Worm (Caenorhabditis elegans) whole organism, L4 larva: ENCODE data around the gene C54C6.11.

Source experiments
- F10B5.3 ChIP-seq: sonication (generic microtip); optimal IDR thresholded peaks from 2 replicates; lab custom pipeline; 2016; ENCODE audit warnings: mild to moderate bottlenecking, missing genetic modification characterization, missing compliant biosample characterization
- F37D6.2 ChIP-seq: sonication (generic microtip); optimal IDR thresholded peaks from 2 replicates; lab custom pipeline; 2016; ENCODE audit warnings: mild to moderate bottlenecking, missing genetic modification characterization, missing compliant biosample characterization
- T26A8.4 ChIP-seq: fragments of 200-800 bp; sonication (Bioruptor generic); IDR thresholded peaks from 2 replicates; pipeline ENCODE4 v1.3.6; 2022; ENCODE audit warnings: missing genetic modification characterization, missing compliant biosample characterization
- Y105C5A.15 ChIP-seq: fragments of 200-800 bp; sonication (Bioruptor generic); IDR thresholded peaks from 2 replicates; pipeline ENCODE4 v1.3.6; 2022; ENCODE audit warnings: missing genetic modification characterization, missing compliant biosample characterization
- Y75B8A.6 ChIP-seq: fragments of 200-800 bp; sonication (Bioruptor generic); IDR thresholded peaks from 2 replicates; pipeline ENCODE4 v1.3.6; 2022; ENCODE audit warnings: missing genetic modification reagents, missing genetic modification characterization, missing compliant biosample characterization
- ZK546.5 ChIP-seq, 2 experiments: sonication (generic microtip); optimal IDR thresholded peaks; 2 replicates each; lab custom pipeline; 2017; ENCODE audit warnings: missing biosample characterization in 2 of 2, missing genetic modification characterization in 2 of 2
- aly-2 ChIP-seq: sonication (generic microtip); optimal IDR thresholded peaks from 2 replicates; lab custom pipeline; 2018; ENCODE audit warnings: missing biosample characterization, missing genetic modification characterization
- ama-1 ChIP-seq: fragments of 150-350 bp; optimal IDR thresholded peaks from 2 replicates; lab custom pipeline; 2014; ENCODE audit warnings: inconsistent platforms, mixed read lengths
- ceh-28 ChIP-seq: fragments of 150-350 bp; optimal IDR thresholded peaks from 2 replicates; lab custom pipeline; 2014; ENCODE audit warnings: missing biosample characterization, missing genetic modification reagents, missing genetic modification characterization
- ceh-32 ChIP-seq: sonication (generic microtip); optimal IDR thresholded peaks from 2 replicates; lab custom pipeline; 2016; ENCODE audit warnings: mild to moderate bottlenecking, missing genetic modification characterization, missing compliant biosample characterization; ENCODE audit not compliant: poor library complexity
- ceh-44 ChIP-seq: fragments of 200-800 bp; sonication (Bioruptor generic); IDR thresholded peaks from 2 replicates; pipeline ENCODE4 v1.3.6; 2022; ENCODE audit warnings: missing genetic modification reagents, missing genetic modification characterization, missing compliant biosample characterization
- ceh-62 ChIP-seq: sonication (generic microtip); optimal IDR thresholded peaks from 2 replicates; lab custom pipeline; 2017; ENCODE audit warnings: missing biosample characterization, missing genetic modification characterization
- ctbp-1 ChIP-seq: fragments of 200-800 bp; sonication (Bioruptor generic); IDR thresholded peaks from 2 replicates; pipeline ENCODE4 v1.3.6; 2022; ENCODE audit warnings: missing genetic modification reagents, missing genetic modification characterization, missing compliant biosample characterization
- daf-19 ChIP-seq: fragments of 200-800 bp; sonication (Bioruptor generic); conservative IDR thresholded peaks from 2 replicates; pipeline ENCODE4 v1.3.6; 2022; ENCODE audit warnings: missing genetic modification characterization, missing compliant biosample characterization
- daf-8 ChIP-seq: fragments of 200-800 bp; sonication (Bioruptor generic); IDR thresholded peaks from 2 replicates; pipeline ENCODE4 v1.3.6; 2022; ENCODE audit warnings: missing genetic modification characterization, missing compliant biosample characterization
- dmd-8 ChIP-seq: fragments of 200-800 bp; sonication (Bioruptor generic); IDR thresholded peaks from 2 replicates; pipeline ENCODE4 v1.3.6; 2022; ENCODE audit warnings: missing genetic modification characterization, missing compliant biosample characterization
- dmd-9 ChIP-seq: fragments of 200-800 bp; sonication (Bioruptor generic); IDR thresholded peaks from 2 replicates; pipeline ENCODE4 v1.3.6; 2022; ENCODE audit warnings: missing genetic modification reagents, missing genetic modification characterization, missing compliant biosample characterization
- dve-1 ChIP-seq: sonication (generic microtip); optimal IDR thresholded peaks from 2 replicates; lab custom pipeline; 2017; ENCODE audit warnings: antibody characterized with exemption, mild to moderate bottlenecking, missing genetic modification characterization, missing compliant biosample characterization; ENCODE audit not compliant: insufficient read depth
- egl-27 ChIP-seq: sonication (generic microtip); optimal IDR thresholded peaks from 3 replicates; lab custom pipeline; 2017; ENCODE audit warnings: missing biosample characterization, missing genetic modification reagents, missing genetic modification characterization
- fos-1 ChIP-seq: fragments of 150-350 bp; optimal IDR thresholded peaks from 2 replicates; lab custom pipeline; 2014; ENCODE audit warnings: missing biosample characterization, missing genetic modification characterization
- hif-1 ChIP-seq, 2 experiments: sonication (generic microtip); optimal IDR thresholded peaks; 2 replicates each; lab custom pipeline; 2016 to 2017; ENCODE audit warnings: missing compliant biosample characterization in 2 of 2, missing genetic modification characterization in 2 of 2, missing genetic modification reagents in 2 of 2, missing genotype in 2 of 2, mild to moderate bottlenecking in 1 of 2
- lim-7 ChIP-seq: fragments of 200-800 bp; sonication (Bioruptor generic); IDR thresholded peaks from 2 replicates; pipeline ENCODE4 v1.3.6; 2022; ENCODE audit warnings: missing genetic modification characterization, missing compliant biosample characterization
- lin-1 ChIP-seq: fragments of 200-800 bp; sonication (Bioruptor generic); IDR thresholded peaks from 2 replicates; pipeline ENCODE4 v1.3.6; 2022; ENCODE audit warnings: missing genetic modification reagents, missing genetic modification characterization, missing compliant biosample characterization
- lin-38 ChIP-seq: fragments of 200-800 bp; sonication (Bioruptor generic); IDR thresholded peaks from 2 replicates; pipeline ENCODE4 v1.3.6; 2022; ENCODE audit warnings: missing genetic modification reagents, missing genetic modification characterization, missing compliant biosample characterization
- lin-39 ChIP-seq: fragments of 150-350 bp; optimal IDR thresholded peaks from 2 replicates; lab custom pipeline; 2014; ENCODE audit warnings: missing biosample characterization, missing genetic modification reagents, missing genetic modification characterization
- madf-9 ChIP-seq: fragments of 200-800 bp; sonication (Bioruptor generic); conservative IDR thresholded peaks from 2 replicates; pipeline ENCODE4 v1.3.6; 2022; ENCODE audit warnings: missing genetic modification reagents, missing genetic modification characterization, missing compliant biosample characterization
- mdt-29 ChIP-seq: fragments of 200-800 bp; sonication (Bioruptor generic); IDR thresholded peaks from 2 replicates; pipeline ENCODE4 v1.3.6; 2022; ENCODE audit warnings: missing genetic modification reagents, missing genetic modification characterization, missing compliant biosample characterization
- mxl-2 ChIP-seq: fragments of 200-800 bp; sonication (Bioruptor generic); conservative IDR thresholded peaks from 2 replicates; pipeline ENCODE4 v1.3.6; 2022; ENCODE audit warnings: missing genetic modification reagents, missing genetic modification characterization, missing compliant biosample characterization
- nhr-10 ChIP-seq: fragments of 150-350 bp; optimal IDR thresholded peaks from 2 replicates; lab custom pipeline; 2014; ENCODE audit warnings: missing biosample characterization, missing genetic modification characterization
- nhr-102 ChIP-seq: sonication (generic microtip); optimal IDR thresholded peaks from 2 replicates; lab custom pipeline; 2016; ENCODE audit warnings: mild to moderate bottlenecking, missing genetic modification characterization, moderate library complexity, missing compliant biosample characterization
- nhr-11 ChIP-seq: fragments of 150-350 bp; optimal IDR thresholded peaks from 2 replicates; lab custom pipeline; 2014; ENCODE audit warnings: missing biosample characterization, missing genetic modification characterization
- nhr-237 ChIP-seq: sonication (generic microtip); optimal IDR thresholded peaks from 2 replicates; lab custom pipeline; 2017; ENCODE audit warnings: missing biosample characterization, missing genetic modification characterization
- nhr-41 ChIP-seq: fragments of 200-800 bp; sonication (Bioruptor generic); IDR thresholded peaks from 2 replicates; pipeline ENCODE4 v1.3.6; 2022; ENCODE audit warnings: missing genetic modification reagents, missing genetic modification characterization, missing compliant biosample characterization
- nhr-6 ChIP-seq: fragments of 150-350 bp; optimal IDR thresholded peaks from 2 replicates; lab custom pipeline; 2014; ENCODE audit warnings: missing biosample characterization, missing genetic modification characterization
- nhr-76 ChIP-seq: fragments of 150-350 bp; optimal IDR thresholded peaks from 2 replicates; lab custom pipeline; 2014; ENCODE audit warnings: missing biosample characterization, missing genetic modification characterization
- pha-4 ChIP-seq, 2 experiments: fragments of 150-350 bp in 1 of 2; fragments of 200-800 bp in 1 of 2; sonication (Bioruptor generic) in 1 of 2; IDR thresholded peaks in 1 of 2; optimal IDR thresholded peaks in 1 of 2; 2 replicates each; pipeline versions ENCODE4 v1.3.6 to Lab custom; 2014 to 2022; ENCODE audit warnings: missing genetic modification characterization in 2 of 2, missing genetic modification reagents in 2 of 2, missing biosample characterization in 1 of 2, missing compliant biosample characterization in 1 of 2
- php-3 ChIP-seq: fragments of 200-800 bp; sonication (Bioruptor generic); IDR thresholded peaks from 2 replicates; pipeline ENCODE4 v1.3.6; 2022; ENCODE audit warnings: missing genetic modification reagents, missing genetic modification characterization, missing compliant biosample characterization
- pqm-1 ChIP-seq: sonication (generic microtip); optimal IDR thresholded peaks from 2 replicates; lab custom pipeline; 2017; ENCODE audit warnings: missing biosample characterization, missing genetic modification characterization
- rbr-2 ChIP-seq: sonication (generic microtip); optimal IDR thresholded peaks from 2 replicates; lab custom pipeline; 2016; ENCODE audit warnings: missing genotype, missing genetic modification characterization, missing compliant biosample characterization
- set-16 ChIP-seq: fragments of 200-800 bp; sonication (Bioruptor generic); IDR thresholded peaks from 2 replicates; pipeline ENCODE4 v1.3.6; 2022; ENCODE audit warnings: missing genetic modification reagents, missing genetic modification characterization, missing compliant biosample characterization
- snpc-1.2 ChIP-seq: fragments of 200-800 bp; sonication (Bioruptor generic); IDR thresholded peaks from 2 replicates; pipeline ENCODE4 v1.3.6; 2022; ENCODE audit warnings: missing genetic modification reagents, missing genetic modification characterization, missing compliant biosample characterization
- spr-3 ChIP-seq: fragments of 200-800 bp; sonication (Bioruptor generic); optimal IDR thresholded peaks from 2 replicates; lab custom pipeline; 2018; ENCODE audit warnings: mild to moderate bottlenecking, missing genetic modification characterization, missing compliant biosample characterization
- tag-97 ChIP-seq: fragments of 200-800 bp; sonication (Bioruptor generic); IDR thresholded peaks from 2 replicates; pipeline ENCODE4 v1.3.6; 2022; ENCODE audit warnings: missing genetic modification characterization, missing compliant biosample characterization
- tra-1 ChIP-seq: fragments of 200-800 bp; sonication (Bioruptor generic); IDR thresholded peaks from 2 replicates; pipeline ENCODE4 v1.3.6; 2022; ENCODE audit warnings: missing genetic modification reagents, missing genetic modification characterization, missing compliant biosample characterization
- unc-39 ChIP-seq: sonication (generic microtip); optimal IDR thresholded peaks from 2 replicates; lab custom pipeline; 2017; ENCODE audit warnings: missing biosample characterization, missing genetic modification characterization
- unc-62 ChIP-seq, 3 experiments: fragments of 150-350 bp in 1 of 3; sonication (generic microtip); optimal IDR thresholded peaks in 2 of 3; peaks in 1 of 3; 1 replicate in 1 of 3; 2 replicates in 2 of 3; lab custom pipeline; 2014 to 2017; ENCODE audit warnings: missing biosample characterization in 3 of 3, missing genetic modification characterization in 3 of 3, missing genetic modification reagents in 3 of 3, missing genotype in 1 of 3
- vab-7 ChIP-seq: fragments of 200-800 bp; sonication (Bioruptor generic); IDR thresholded peaks from 2 replicates; pipeline ENCODE4 v1.3.6; 2022; ENCODE audit warnings: missing genetic modification reagents, missing genetic modification characterization, missing compliant biosample characterization
- zag-1 ChIP-seq: fragments of 150-350 bp; optimal IDR thresholded peaks from 2 replicates; lab custom pipeline; 2014; ENCODE audit warnings: missing biosample characterization, missing genetic modification characterization
- zfp-2 ChIP-seq: sonication (generic microtip); optimal IDR thresholded peaks from 2 replicates; lab custom pipeline; 2016; ENCODE audit warnings: mild to moderate bottlenecking, missing genetic modification characterization, missing compliant biosample characterization
- zip-11 ChIP-seq: fragments of 200-800 bp; sonication (Bioruptor generic); IDR thresholded peaks from 2 replicates; pipeline ENCODE4 v1.3.6; 2022; ENCODE audit warnings: missing genetic modification characterization, missing compliant biosample characterization
- zip-2 ChIP-seq: fragments of 150-350 bp; optimal IDR thresholded peaks from 2 replicates; lab custom pipeline; 2014; ENCODE audit warnings: missing biosample characterization, missing genetic modification characterization
- ztf-11 ChIP-seq: fragments of 150-350 bp; optimal IDR thresholded peaks from 2 replicates; lab custom pipeline; 2014; ENCODE audit warnings: missing biosample characterization, missing genetic modification characterization

Gene C54C6.11

DNA sequence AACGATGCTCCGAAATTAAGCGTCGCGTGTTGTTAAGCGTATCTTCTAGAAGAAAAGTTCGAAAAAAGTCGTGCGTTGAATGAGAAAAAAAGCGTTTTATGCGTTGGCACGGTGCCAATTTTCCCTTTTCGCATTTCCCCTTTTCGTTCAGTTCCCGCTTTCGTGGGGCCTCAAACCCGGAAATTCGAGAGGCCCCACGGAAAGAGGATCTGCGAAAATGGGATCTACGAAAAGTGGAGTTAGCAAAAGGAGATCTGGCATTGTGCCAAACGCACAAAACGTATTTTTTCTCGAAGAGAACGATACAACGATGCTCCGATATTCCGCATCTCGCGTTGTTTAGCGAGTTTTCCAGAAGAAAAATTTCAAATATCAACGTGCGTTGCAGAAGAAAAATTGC, 48.3 kb upstream of the C54C6.11 start (continued):
- TF ChIP-seq ctbp-1 (GFP tag; lab: Robert Waterston, UW) (no peak), set-16 (GFP tag; lab: Robert Waterston, UW) (no peak), pqm-1 (tag; lab: Kevin White, UChicago) (no peak), lim-7 (peak; percentile 48; the same call in 1 of the 2 replicates), lin-1 (GFP tag; lab: Robert Waterston, UW) (no peak), nhr-10 (tag; lab: Kevin White, UChicago) (no peak), daf-19 (no peak), tag-97 (GFP tag; lab: Robert Waterston, UW) (no peak), tra-1 (GFP tag; lab: Robert Waterston, UW) (no peak), pha-4 (GFP tag; IDR thresholded peaks at IDR 0.05; lab: Robert Waterston, UW) (no peak), pha-4 (tag; optimal IDR thresholded peaks at IDR 0.05; lab: Kevin White, UChicago) (no peak), snpc-1.2 (no peak), zag-1 (no peak), dmd-8 (GFP tag; lab: Robert Waterston, UW) (no peak), mdt-29 (GFP tag; lab: Robert Waterston, UW) (no peak), lin-38 (GFP tag; lab: Robert Waterston, UW) (peak; percentile 71), ZK546.5 (tag; optimal IDR thresholded peaks at IDR 0.05; lab: Kevin White, UChicago) (no peak), ceh-28 (tag; lab: Kevin White, UChicago) (no peak), nhr-11 (tag; lab: Kevin White, UChicago) (no peak), spr-3 (no peak), php-3 (GFP tag; lab: Robert Waterston, UW) (no peak), ceh-32 (no peak), ama-1 (no peak), F10B5.3 (tag; lab: Kevin White, UChicago) (no peak), nhr-237 (tag; lab: Kevin White, UChicago) (no peak), T26A8.4 (no peak), aly-2 (no peak), egl-27 (tag; lab: Kevin White, UChicago) (no peak), F37D6.2 (tag; lab: Kevin White, UChicago) (no peak), vab-7 (GFP tag; lab: Robert Waterston, UW) (peak; percentile 72), hif-1 (tag; optimal IDR thresholded peaks at IDR 0.05; lab: Kevin White, UChicago) (peak in 1 of 2 experiments; percentile 71), dmd-9 (GFP tag; lab: Robert Waterston, UW) (0 out of 2 replicates have a peak, but pooled peaks have one; percentile 45), Y105C5A.15 (GFP tag; lab: Robert Waterston, UW) (no peak), daf-8 (no peak), zip-2 (tag; lab: Kevin White, UChicago) (no peak), nhr-76 (tag; lab: Kevin White, UChicago) (no peak), fos-1 (tag; lab: Kevin White, UChicago) (no peak), ceh-44 (peak; percentile 54; the same call in 1 of the 2 replicates), zip-11 (no peak), madf-9 (GFP tag; lab: Robert Waterston, UW) (no peak), unc-62 (GFP tag; optimal IDR thresholded peaks at IDR 0.05 in 1 of 2; lab: Kevin White, UChicago) (no peak), unc-62 (tag; optimal IDR thresholded peaks at IDR 0.05; lab: Kevin White, UChicago) (no peak), ztf-11 (tag; lab: Kevin White, UChicago) (no peak), dve-1 (tag; lab: Kevin White, UChicago) (no peak), mxl-2 (GFP tag; lab: Robert Waterston, UW) (no peak), zfp-2 (tag; lab: Kevin White, UChicago) (no peak), nhr-41 (GFP tag; lab: Robert Waterston, UW) (no peak), nhr-102 (no peak), lin-39 (no peak), Y75B8A.6 (GFP tag; lab: Robert Waterston, UW) (no peak), unc-39 (tag; lab: Kevin White, UChicago) (no peak), nhr-6 (tag; lab: Kevin White, UChicago) (no peak), rbr-2 (peak; percentile 23), ceh-62 (tag; lab: Kevin White, UChicago) (no peak)
